Fruit fly (Drosophila melanogaster) whole organism, prepupa: ENCODE results near the gene yellow-f2.
A peak's percentile ranks its signal among the peaks of the same experiment; 100 is the strongest.

ENCODE experiments used
- Blimp-1 ChIP-seq: fragments of 200-800 bp; sonication (Bioruptor generic); optimal IDR thresholded peaks from 3 replicates; lab custom pipeline; 2017; ENCODE audit warnings: missing biosample characterization, missing genetic modification characterization, mild to moderate bottlenecking, moderate library complexity, missing genetic modification reagents
- Gug ChIP-seq: fragments of 200-800 bp; sonication (Bioruptor generic); IDR thresholded peaks from 2 replicates; pipeline ENCODE4 v1.3.6; 2022; ENCODE audit warnings: missing biosample characterization, missing genetic modification characterization

- TF ChIP-seq Gug (GFP tag; lab: Robert Waterston, UW) (no peak), Blimp-1 (peak; percentile 89)
Measured at dm6 chr3R:12974447-12974846, 20.5 kb downstream of the yellow-f2 start.
